Fruit fly (Drosophila melanogaster) whole organism, embryonic: ENCODE results near the gene moody.

Experiments
- Abd-B ChIP-seq: fragments of 200-800 bp; sonication (Bioruptor generic); optimal IDR thresholded peaks from 2 replicates; lab custom pipeline; 2018; ENCODE audit warnings: missing biosample characterization, mild to moderate bottlenecking, missing genetic modification characterization, moderate library complexity
- Atf6 ChIP-seq: fragments of 200-800 bp; sonication (Bioruptor generic); IDR thresholded peaks from 2 replicates; pipeline ENCODE4 v1.3.6; 2022; ENCODE audit warnings: missing biosample characterization, missing genetic modification characterization
- B-H2 ChIP-seq: fragments of 200-800 bp; sonication (Bioruptor generic); optimal IDR thresholded peaks from 2 replicates; lab custom pipeline; 2018; ENCODE audit warnings: missing biosample characterization, mild to moderate bottlenecking, missing genetic modification characterization
- CG11085 ChIP-seq: fragments of 200-800 bp; sonication (Bioruptor generic); IDR thresholded peaks from 2 replicates; pipeline ENCODE4 v1.3.6; 2022; ENCODE audit warnings: missing biosample characterization, missing genetic modification characterization
- CG11398 ChIP-seq: fragments of 200-800 bp; sonication (Bioruptor generic); optimal IDR thresholded peaks from 2 replicates; lab custom pipeline; 2016; ENCODE audit warnings: missing biosample characterization, missing genetic modification characterization
- CG11456 ChIP-seq: fragments of 200-800 bp; sonication (Bioruptor generic); IDR thresholded peaks from 3 replicates; pipeline ENCODE4 v1.3.6; 2022; ENCODE audit warnings: missing biosample characterization, missing genetic modification characterization
- CG11504 ChIP-seq: fragments of 200-800 bp; sonication (Bioruptor generic); optimal IDR thresholded peaks from 3 replicates; lab custom pipeline; 2019; ENCODE audit warnings: missing biosample characterization, mild to moderate bottlenecking, missing genetic modification characterization, moderate library complexity
- CG12299 ChIP-seq: fragments of 200-800 bp; sonication (Bioruptor generic); optimal IDR thresholded peaks from 2 replicates; lab custom pipeline; 2018; ENCODE audit warnings: missing biosample characterization, mild to moderate bottlenecking, missing genetic modification characterization
- CG12744 ChIP-seq: fragments of 200-800 bp; sonication (Bioruptor generic); optimal IDR thresholded peaks from 2 replicates; lab custom pipeline; 2016; ENCODE audit warnings: missing biosample characterization, missing genetic modification characterization
- CG13775 ChIP-seq: fragments of 200-800 bp; sonication (Bioruptor generic); optimal IDR thresholded peaks from 3 replicates; lab custom pipeline; 2017; ENCODE audit warnings: missing biosample characterization, mild to moderate bottlenecking, missing genetic modification characterization
- CG13894 ChIP-seq: fragments of 200-800 bp; sonication (Bioruptor generic); optimal IDR thresholded peaks from 3 replicates; lab custom pipeline; 2018; ENCODE audit warnings: missing biosample characterization, mild to moderate bottlenecking, missing genetic modification characterization, moderate library complexity
- CG14667 ChIP-seq: fragments of 200-800 bp; sonication (Bioruptor generic); IDR thresholded peaks from 2 replicates; pipeline ENCODE4 v1.3.6; 2022; ENCODE audit warnings: missing biosample characterization, missing genetic modification characterization
- CG17912 ChIP-seq: fragments of 200-800 bp; sonication (Bioruptor generic); optimal IDR thresholded peaks from 2 replicates; lab custom pipeline; 2018; ENCODE audit warnings: missing biosample characterization, mild to moderate bottlenecking, missing genetic modification characterization
- CG18262 ChIP-seq: fragments of 200-800 bp; optimal IDR thresholded peaks from 3 replicates; lab custom pipeline; 2019; ENCODE audit warnings: missing biosample characterization, mild to moderate bottlenecking, missing genetic modification characterization, moderate library complexity
- CG18764 ChIP-seq: fragments of 200-800 bp; sonication (Bioruptor generic); optimal IDR thresholded peaks from 3 replicates; lab custom pipeline; 2016; ENCODE audit warnings: missing biosample characterization, missing genetic modification characterization
- CG2116 ChIP-seq: fragments of 200-800 bp; sonication (Bioruptor generic); optimal IDR thresholded peaks from 3 replicates; lab custom pipeline; 2018; ENCODE audit warnings: missing biosample characterization, mild to moderate bottlenecking, missing genetic modification characterization
- CG31224 ChIP-seq: fragments of 200-800 bp; sonication (Bioruptor generic); IDR thresholded peaks from 2 replicates; pipeline ENCODE4 v1.3.6; 2022; ENCODE audit warnings: missing biosample characterization, missing genetic modification characterization
- CG34376 ChIP-seq: fragments of 200-800 bp; sonication (Bioruptor generic); optimal IDR thresholded peaks from 2 replicates; lab custom pipeline; 2018; ENCODE audit warnings: missing biosample characterization, mild to moderate bottlenecking, missing genetic modification characterization
- CG6689 ChIP-seq: fragments of 200-800 bp; sonication (Bioruptor generic); IDR thresholded peaks from 2 replicates; pipeline ENCODE4 v1.3.6; 2022; ENCODE audit warnings: missing biosample characterization, missing genetic modification characterization
- CG7372 ChIP-seq: fragments of 200-800 bp; sonication (Bioruptor generic); IDR thresholded peaks from 2 replicates; pipeline ENCODE4 v1.3.6; 2022; ENCODE audit warnings: missing biosample characterization, missing genetic modification characterization
- CG7745 ChIP-seq: fragments of 200-800 bp; sonication (Bioruptor generic); optimal IDR thresholded peaks from 2 replicates; lab custom pipeline; 2018; ENCODE audit warnings: missing biosample characterization, mild to moderate bottlenecking, missing genetic modification characterization, moderate library complexity
- CTCF ChIP-seq: fragments of 200-800 bp; sonication (Bioruptor generic); optimal IDR thresholded peaks from 2 replicates; lab custom pipeline; 2017; ENCODE audit warnings: missing biosample characterization, mild to moderate bottlenecking, missing genetic modification characterization, moderate library complexity
- CkIIα-i1 ChIP-seq: fragments of 200-800 bp; sonication (Bioruptor generic); IDR thresholded peaks from 2 replicates; pipeline ENCODE4 v1.3.6; 2022; ENCODE audit warnings: missing biosample characterization, missing genetic modification characterization
- Fer1 ChIP-seq: fragments of 200-800 bp; sonication (Bioruptor generic); optimal IDR thresholded peaks from 2 replicates; lab custom pipeline; 2017; ENCODE audit warnings: missing biosample characterization, mild to moderate bottlenecking, missing genetic modification characterization
- HLH54F ChIP-seq: fragments of 200-800 bp; sonication (Bioruptor generic); optimal IDR thresholded peaks from 3 replicates; lab custom pipeline; 2016; ENCODE audit warnings: missing biosample characterization, missing genetic modification characterization
- Hand ChIP-seq: fragments of 200-800 bp; sonication (Bioruptor generic); optimal IDR thresholded peaks from 2 replicates; lab custom pipeline; 2017; ENCODE audit warnings: mild to moderate bottlenecking, missing biosample characterization, missing genetic modification reagents, missing genetic modification characterization
- Hey ChIP-seq: fragments of 200-800 bp; sonication (Bioruptor generic); optimal IDR thresholded peaks from 3 replicates; lab custom pipeline; 2018; ENCODE audit warnings: missing biosample characterization, mild to moderate bottlenecking, missing genetic modification characterization
- Hr39 ChIP-seq: fragments of >200 bp; optimal IDR thresholded peaks from 2 replicates; lab custom pipeline; 2017
- Hr51 ChIP-seq, 2 experiments: fragments of 200-800 bp; sonication (Bioruptor generic); optimal IDR thresholded peaks; 2 replicates in 1 of 2; 3 replicates in 1 of 2; lab custom pipeline; 2016 to 2018; ENCODE audit warnings: missing biosample characterization in 2 of 2, missing genetic modification characterization in 2 of 2, mild to moderate bottlenecking in 1 of 2, moderate library complexity in 1 of 2
- Mad ChIP-seq: fragments of 200-800 bp; sonication (Bioruptor generic); optimal IDR thresholded peaks from 2 replicates; lab custom pipeline; 2016; ENCODE audit warnings: missing biosample characterization, missing genetic modification characterization
- NK7.1 ChIP-seq: fragments of 200-800 bp; sonication (Bioruptor generic); optimal IDR thresholded peaks from 3 replicates; lab custom pipeline; 2016; ENCODE audit warnings: missing biosample characterization, missing genetic modification characterization
- Sox102F ChIP-seq: fragments of 200-800 bp; sonication (Bioruptor generic); optimal IDR thresholded peaks from 2 replicates; lab custom pipeline; 2018; ENCODE audit warnings: missing biosample characterization, mild to moderate bottlenecking, missing genetic modification characterization, moderate library complexity
- Xbp1 ChIP-seq: fragments of 200-800 bp; sonication (Bioruptor generic); optimal IDR thresholded peaks from 3 replicates; lab custom pipeline; 2016; ENCODE audit warnings: missing biosample characterization, mild to moderate bottlenecking, missing genetic modification characterization
- al ChIP-seq: fragments of 200-800 bp; sonication (Bioruptor generic); IDR thresholded peaks from 2 replicates; pipeline ENCODE4 v1.3.6; 2022; ENCODE audit warnings: missing biosample characterization, missing genetic modification characterization
- ap ChIP-seq: fragments of 200-800 bp; sonication (Bioruptor generic); IDR thresholded peaks from 2 replicates; pipeline ENCODE4 v1.3.6; 2022; ENCODE audit warnings: missing biosample characterization, missing genetic modification characterization
- bigmax ChIP-seq: fragments of 200-800 bp; sonication (Bioruptor generic); optimal IDR thresholded peaks from 2 replicates; lab custom pipeline; 2018; ENCODE audit warnings: missing biosample characterization, mild to moderate bottlenecking, missing genetic modification characterization
- cato ChIP-seq: fragments of 200-800 bp; sonication (Bioruptor generic); optimal IDR thresholded peaks from 2 replicates; lab custom pipeline; 2016; ENCODE audit warnings: missing biosample characterization, missing genetic modification characterization, borderline replicate concordance
- da ChIP-seq: fragments of 200-800 bp; sonication (Bioruptor generic); optimal IDR thresholded peaks from 2 replicates; lab custom pipeline; 2016; ENCODE audit warnings: missing biosample characterization, missing genetic modification characterization
- exex ChIP-seq: fragments of 200-800 bp; sonication (Bioruptor generic); optimal IDR thresholded peaks from 4 replicates; lab custom pipeline; 2018; ENCODE audit warnings: missing biosample characterization, mild to moderate bottlenecking, missing genetic modification characterization, moderate library complexity
- fd96Cb ChIP-seq: fragments of 200-800 bp; sonication (Bioruptor generic); optimal IDR thresholded peaks from 2 replicates; lab custom pipeline; 2018; ENCODE audit warnings: missing biosample characterization, mild to moderate bottlenecking, missing genetic modification characterization, moderate library complexity
- fru ChIP-seq: fragments of >200 bp; optimal IDR thresholded peaks from 2 replicates; lab custom pipeline; 2017
- grn ChIP-seq: fragments of 200-800 bp; sonication (Bioruptor generic); optimal IDR thresholded peaks from 3 replicates; lab custom pipeline; 2017; ENCODE audit warnings: missing biosample characterization, missing genetic modification characterization
- kay ChIP-seq: fragments of 200-800 bp; sonication (Bioruptor generic); optimal IDR thresholded peaks from 2 replicates; lab custom pipeline; 2016; ENCODE audit warnings: missing biosample characterization, missing genetic modification characterization
- kni ChIP-seq: fragments of 200-800 bp; sonication (Bioruptor generic); optimal IDR thresholded peaks from 3 replicates; lab custom pipeline; 2017; ENCODE audit warnings: mild to moderate bottlenecking, missing biosample characterization, missing genetic modification reagents, missing genetic modification characterization
- nerfin-2 ChIP-seq: fragments of 200-800 bp; sonication (Bioruptor generic); IDR thresholded peaks from 2 replicates; pipeline ENCODE4 v1.3.6; 2022; ENCODE audit warnings: missing biosample characterization, missing genetic modification characterization; ENCODE audit not compliant: partially characterized antibody
- phol ChIP-seq: fragments of 200-800 bp; sonication (Bioruptor generic); optimal IDR thresholded peaks from 3 replicates; lab custom pipeline; 2018; ENCODE audit warnings: missing biosample characterization, mild to moderate bottlenecking, missing genetic modification characterization, moderate library complexity
- ranshi ChIP-seq: fragments of 200-800 bp; sonication (Bioruptor generic); IDR thresholded peaks from 2 replicates; pipeline ENCODE4 v1.3.6; 2022; ENCODE audit warnings: missing biosample characterization, missing genetic modification characterization
- shn ChIP-seq: fragments of 200-800 bp; sonication (Bioruptor generic); optimal IDR thresholded peaks from 3 replicates; lab custom pipeline; 2016; ENCODE audit warnings: missing biosample characterization, missing genetic modification characterization
- tgo ChIP-seq: fragments of 200-800 bp; sonication (Bioruptor generic); IDR thresholded peaks from 3 replicates; pipeline ENCODE4 v1.3.6; 2022; ENCODE audit warnings: missing biosample characterization, missing genetic modification characterization
- unpg ChIP-seq: fragments of 200-800 bp; sonication (Bioruptor generic); optimal IDR thresholded peaks from 3 replicates; lab custom pipeline; 2018; ENCODE audit warnings: missing biosample characterization, mild to moderate bottlenecking, missing genetic modification characterization, moderate library complexity
- zfh2 ChIP-seq: fragments of 200-800 bp; sonication (Bioruptor generic); optimal IDR thresholded peaks from 2 replicates; lab custom pipeline; 2016; ENCODE audit warnings: missing biosample characterization, missing genetic modification characterization

Gene moody

dm6 chrX:2094072-2094761, 44.3 kb upstream of the moody start, which contains the start of gene csw (continued):
- no peak for TF ChIP-seq al (GFP tag; lab: Robert Waterston, UW)
- peak; percentile 4 to 27 for TF ChIP-seq Hr51 (GFP tag; optimal IDR thresholded peaks at IDR 0.05; lab: Kevin White, UChicago)
- TF ChIP-seq Hr39 (lab: Kevin White, UChicago) = no peak
- TF ChIP-seq ap = no peak
- peak; percentile 63 for TF ChIP-seq zfh2 (GFP tag; lab: Kevin White, UChicago)
- TF ChIP-seq exex (tag; lab: Kevin White, UChicago) = no peak
- no peak for TF ChIP-seq grn
- TF ChIP-seq nerfin-2 = no peak
- 0 out of 3 replicates have a peak, but pooled peaks have one; percentile 21 for TF ChIP-seq CG11456 (GFP tag; lab: Robert Waterston, UW)
- TF ChIP-seq HLH54F (GFP tag; lab: Kevin White, UChicago) = peak; percentile 49
- TF ChIP-seq CG12299 (tag; lab: Kevin White, UChicago) = no peak
- TF ChIP-seq CG31224 = no peak
- TF ChIP-seq fru (lab: Kevin White, UChicago) = no peak
- TF ChIP-seq CG11504 (tag; lab: Kevin White, UChicago) = no peak
- TF ChIP-seq NK7.1 (GFP tag; lab: Kevin White, UChicago) = no peak
- TF ChIP-seq CG18262 = no peak
- TF ChIP-seq CG17912 = no peak
- TF ChIP-seq CkIIα-i1 (GFP tag; lab: Robert Waterston, UW) = no peak
- peak; percentile 25 for TF ChIP-seq CG13775
- TF ChIP-seq Sox102F (GFP tag; lab: Kevin White, UChicago) = no peak
- peak; percentile 45 for TF ChIP-seq Abd-B (GFP tag; lab: Kevin White, UChicago)
- peak; percentile 40 for TF ChIP-seq Xbp1 (GFP tag; lab: Kevin White, UChicago)
- TF ChIP-seq CG11398 (GFP tag; lab: Kevin White, UChicago) = peak; percentile 11
- TF ChIP-seq CG7372 (GFP tag; lab: Robert Waterston, UW) = no peak
- TF ChIP-seq fd96Cb = no peak
- TF ChIP-seq shn = peak; percentile 44
- TF ChIP-seq kni (GFP tag; lab: Kevin White, UChicago) = peak; percentile 36
- peak; percentile 24 for TF ChIP-seq CG18764 (GFP tag; lab: Kevin White, UChicago)
- peak; percentile 57 for TF ChIP-seq B-H2 (GFP tag; lab: Kevin White, UChicago)
- no peak for TF ChIP-seq unpg (GFP tag; lab: Kevin White, UChicago)
- TF ChIP-seq cato (GFP tag; lab: Kevin White, UChicago) = no peak
- TF ChIP-seq Atf6 = no peak
- peak; percentile 12 for TF ChIP-seq Mad (GFP tag; lab: Kevin White, UChicago)
- no peak for TF ChIP-seq CG7745
- 0 out of 2 replicates have a peak, but pooled peaks have one; percentile 34 for TF ChIP-seq CG11085
- TF ChIP-seq kay = peak; percentile 21
- peak; percentile 33 for TF ChIP-seq Fer1 (GFP tag; lab: Kevin White, UChicago)
- peak; percentile 69 for TF ChIP-seq phol (tag; lab: Kevin White, UChicago)
- peak; percentile 18 for TF ChIP-seq CG34376
- no peak for TF ChIP-seq bigmax (GFP tag; lab: Kevin White, UChicago)
- no peak for TF ChIP-seq CG12744 (GFP tag; lab: Kevin White, UChicago)
- no peak for TF ChIP-seq Hand (GFP tag; lab: Kevin White, UChicago)
- TF ChIP-seq CG2116 (GFP tag; lab: Kevin White, UChicago) = peak; percentile 81
- no peak for TF ChIP-seq ranshi (GFP tag; lab: Robert Waterston, UW)
- no peak for TF ChIP-seq Hey (tag; lab: Kevin White, UChicago)
- no peak for TF ChIP-seq da (GFP tag; lab: Kevin White, UChicago)
- TF ChIP-seq CTCF (GFP tag; lab: Kevin White, UChicago) = peak; percentile 76
- TF ChIP-seq CG14667 (GFP tag; lab: Robert Waterston, UW) = no peak
- no peak for TF ChIP-seq CG6689
- peak; percentile 19 for TF ChIP-seq CG13894 (tag; lab: Kevin White, UChicago)
- no peak for TF ChIP-seq tgo (GFP tag; lab: Robert Waterston, UW)
